Worm (Caenorhabditis elegans) whole organism, mixed stage, embryonic: ENCODE data around the gene mccc-2.

Experiments
- M03D4.4 ChIP-seq: sonication (generic microtip); optimal IDR thresholded peaks from 2 replicates; lab custom pipeline; 2017; ENCODE audit warnings: mild to moderate bottlenecking, missing genetic modification characterization, missing compliant biosample characterization
- bed-3 ChIP-seq: fragments of 200-800 bp; sonication (Bioruptor generic); optimal IDR thresholded peaks from 3 replicates; lab custom pipeline; 2018; ENCODE audit warnings: mild to moderate bottlenecking, missing genetic modification characterization, moderate library complexity, missing compliant biosample characterization
- ceh-43 ChIP-seq: fragments of 200-800 bp; sonication (Bioruptor generic); optimal IDR thresholded peaks from 2 replicates; lab custom pipeline; 2018; ENCODE audit warnings: mild to moderate bottlenecking, missing genetic modification characterization, moderate library complexity, missing compliant biosample characterization
- ceh-83 ChIP-seq: fragments of 200-800 bp; sonication (Bioruptor generic); optimal IDR thresholded peaks from 2 replicates; lab custom pipeline; 2018; ENCODE audit warnings: mild to moderate bottlenecking, missing genetic modification characterization, missing compliant biosample characterization
- ces-1 ChIP-seq: fragments of 150-350 bp; optimal IDR thresholded peaks from 2 replicates; lab custom pipeline; 2014; ENCODE audit warnings: missing biosample characterization, missing genetic modification reagents, missing genetic modification characterization
- cnd-1 ChIP-seq: fragments of 200-800 bp; sonication (Bioruptor generic); optimal IDR thresholded peaks from 2 replicates; lab custom pipeline; 2018; ENCODE audit warnings: mild to moderate bottlenecking, missing genetic modification characterization, missing compliant biosample characterization
- drap-1 ChIP-seq: fragments of 200-800 bp; sonication (Bioruptor generic); optimal IDR thresholded peaks from 3 replicates; lab custom pipeline; 2018; ENCODE audit warnings: mild to moderate bottlenecking, missing genetic modification characterization, missing compliant biosample characterization
- elt-1 ChIP-seq: sonication (generic microtip); optimal IDR thresholded peaks from 2 replicates; lab custom pipeline; 2017; ENCODE audit warnings: missing genetic modification characterization, mild to moderate bottlenecking, missing compliant biosample characterization, antibody characterized with exemption, moderate library complexity, borderline replicate concordance; ENCODE audit not compliant: insufficient read depth
- flh-1 ChIP-seq: fragments of 200-800 bp; sonication (Bioruptor generic); optimal IDR thresholded peaks from 2 replicates; lab custom pipeline; 2018; ENCODE audit warnings: mild to moderate bottlenecking, missing genetic modification characterization, moderate library complexity, missing compliant biosample characterization
- ham-2 ChIP-seq: fragments of 200-800 bp; sonication (Bioruptor generic); optimal IDR thresholded peaks from 2 replicates; lab custom pipeline; 2018; ENCODE audit warnings: mild to moderate bottlenecking, missing genetic modification characterization, missing compliant biosample characterization
- hlh-1 ChIP-seq: fragments of 150-350 bp; optimal IDR thresholded peaks from 2 replicates; lab custom pipeline; 2014; ENCODE audit warnings: missing biosample characterization, missing genetic modification reagents, missing genetic modification characterization
- lin-13 ChIP-seq: fragments of 150-350 bp; optimal IDR thresholded peaks from 2 replicates; lab custom pipeline; 2014; ENCODE audit warnings: missing biosample characterization, missing genetic modification characterization
- lin-32 ChIP-seq: fragments of 200-800 bp; sonication (Bioruptor generic); optimal IDR thresholded peaks from 2 replicates; lab custom pipeline; 2018; ENCODE audit warnings: mild to moderate bottlenecking, missing genetic modification characterization, missing compliant biosample characterization
- mab-5 ChIP-seq: fragments of 150-350 bp; optimal IDR thresholded peaks from 2 replicates; lab custom pipeline; 2014; ENCODE audit warnings: missing biosample characterization, missing genetic modification characterization
- mep-1 ChIP-seq: fragments of 150-350 bp; optimal IDR thresholded peaks from 2 replicates; lab custom pipeline; 2017; ENCODE audit warnings: missing biosample characterization, missing genetic modification reagents, missing genetic modification characterization, inconsistent platforms
- mls-2 ChIP-seq: sonication (generic microtip); optimal IDR thresholded peaks from 2 replicates; lab custom pipeline; 2016; ENCODE audit warnings: mild to moderate bottlenecking, missing genetic modification characterization, moderate library complexity, missing compliant biosample characterization
- nhr-12 ChIP-seq: fragments of 150-350 bp; optimal IDR thresholded peaks from 2 replicates; lab custom pipeline; 2014; ENCODE audit warnings: missing biosample characterization, missing genetic modification characterization
- nhr-2 ChIP-seq: fragments of 150-350 bp; optimal IDR thresholded peaks from 2 replicates; lab custom pipeline; 2014; ENCODE audit warnings: missing biosample characterization, missing genetic modification characterization
- nhr-28 ChIP-seq: fragments of 150-350 bp; optimal IDR thresholded peaks from 2 replicates; lab custom pipeline; 2014; ENCODE audit warnings: missing biosample characterization, missing genetic modification characterization
- pha-4 ChIP-seq: fragments of 150-350 bp; optimal IDR thresholded peaks from 2 replicates; lab custom pipeline; 2018; ENCODE audit warnings: missing biosample characterization, missing genetic modification reagents, missing genetic modification characterization
- sem-2 ChIP-seq: fragments of 200-800 bp; sonication (Bioruptor generic); optimal IDR thresholded peaks from 2 replicates; lab custom pipeline; 2018; ENCODE audit warnings: mild to moderate bottlenecking, missing genetic modification characterization, missing compliant biosample characterization
- snpc-4 ChIP-seq: fragments of 150-350 bp; optimal IDR thresholded peaks from 2 replicates; lab custom pipeline; 2014; ENCODE audit warnings: missing biosample characterization, missing genetic modification characterization
- sptf-1 ChIP-seq: sonication (generic microtip); optimal IDR thresholded peaks from 2 replicates; lab custom pipeline; 2017; ENCODE audit warnings: mild to moderate bottlenecking, missing genetic modification characterization, moderate library complexity, missing compliant biosample characterization
- tbx-8 ChIP-seq: fragments of 200-800 bp; sonication (Bioruptor generic); optimal IDR thresholded peaks from 2 replicates; lab custom pipeline; 2018; ENCODE audit warnings: mild to moderate bottlenecking, missing genetic modification characterization, moderate library complexity, missing compliant biosample characterization
- unc-120 ChIP-seq: sonication (generic microtip); optimal IDR thresholded peaks from 2 replicates; lab custom pipeline; 2017; ENCODE audit warnings: missing genetic modification characterization, missing compliant biosample characterization; ENCODE audit not compliant: poor library complexity, severe bottlenecking
- unc-39 ChIP-seq: fragments of 150-350 bp; optimal IDR thresholded peaks from 2 replicates; lab custom pipeline; 2014; ENCODE audit warnings: missing biosample characterization, missing genetic modification characterization
- unc-62 ChIP-seq: fragments of 150-350 bp; optimal IDR thresholded peaks from 2 replicates; lab custom pipeline; 2014; ENCODE audit warnings: missing biosample characterization, missing genetic modification reagents, missing genetic modification characterization

Gene mccc-2

ce11 chrIII:9053263-9053662 lies 35.9 kb downstream of the mccc-2 start:
- TF ChIP-seq cnd-1 (tag; lab: Kevin White, UChicago) (peak; percentile 26), sptf-1 (tag; lab: Kevin White, UChicago) (no peak)
- TF ChIP-seq, all 35 proteins: peak for 1

ce11 chrIII:9052371-9052978 lies 36.7 kb downstream of the mccc-2 start:
- TF ChIP-seq mls-2 (peak; percentile 28), snpc-4 (tag; lab: Kevin White, UChicago) (no peak), bed-3 (GFP tag; lab: Kevin White, UChicago) (no peak), ham-2 (GFP tag; lab: Kevin White, UChicago) (peak; percentile 47), pha-4 (tag; lab: Kevin White, UChicago) (no peak), mab-5 (tag; lab: Kevin White, UChicago) (no peak), ces-1 (peak; percentile 59)

ce11 chrIII:9051714-9052113 lies 37.5 kb downstream of the mccc-2 start:
- TF ChIP-seq hlh-1 (tag; lab: Kevin White, UChicago): no peak
- no peak for TF ChIP-seq nhr-28 (tag; lab: Kevin White, UChicago)
- no peak for TF ChIP-seq flh-1 (GFP tag; lab: Kevin White, UChicago)
- no peak for TF ChIP-seq sptf-1 (tag; lab: Kevin White, UChicago)
- no peak for TF ChIP-seq pha-4 (tag; lab: Kevin White, UChicago)
- TF ChIP-seq ceh-43 (GFP tag; lab: Kevin White, UChicago): no peak
- no peak for TF ChIP-seq nhr-12 (tag; lab: Kevin White, UChicago)
- TF ChIP-seq nhr-2 (tag; lab: Kevin White, UChicago): no peak
- TF ChIP-seq unc-120 (tag; lab: Kevin White, UChicago): no peak
- TF ChIP-seq lin-32: no peak
- no peak for TF ChIP-seq lin-13 (tag; lab: Kevin White, UChicago)
- no peak for TF ChIP-seq M03D4.4 (tag; lab: Kevin White, UChicago)
- no peak for TF ChIP-seq elt-1 (tag; lab: Kevin White, UChicago)
- TF ChIP-seq snpc-4 (tag; lab: Kevin White, UChicago): no peak
- TF ChIP-seq tbx-8 (GFP tag; lab: Kevin White, UChicago): no peak
- TF ChIP-seq unc-62 (GFP tag; lab: Kevin White, UChicago): no peak
- TF ChIP-seq unc-39: no peak

- TF ChIP-seq ceh-43 (GFP tag; lab: Kevin White, UChicago) (peak; percentile 6), nhr-2 (tag; lab: Kevin White, UChicago) (peak; percentile 22), unc-62 (GFP tag; lab: Kevin White, UChicago) (peak; percentile 58), mls-2 (peak; percentile 12), drap-1 (GFP tag; lab: Kevin White, UChicago) (no peak), ces-1 (peak; percentile 23), bed-3 (GFP tag; lab: Kevin White, UChicago) (no peak), M03D4.4 (tag; lab: Kevin White, UChicago) (peak; percentile 18), sem-2 (no peak)
Observed at ce11 chrIII:9051119-9051597, 38.0 kb downstream of the mccc-2 start.

ce11 chrIII:9050600-9050999 lies 38.6 kb downstream of the mccc-2 start, which contains the start of gene ikke-1:
TSS of gene ikke-1 (minus strand) at chrIII:9050700.
- TF ChIP-seq lin-13 (tag; lab: Kevin White, UChicago) (no peak), nhr-2 (tag; lab: Kevin White, UChicago) (peak; percentile 11), flh-1 (GFP tag; lab: Kevin White, UChicago) (no peak), mep-1 (no peak)
- TF ChIP-seq, all 35 proteins: peak for 1

ce11 chrIII:9047260-9047659 lies 41.9 kb downstream of the mccc-2 start:
- TF ChIP-seq elt-1 (tag; lab: Kevin White, UChicago): no peak
- TF ChIP-seq ceh-83 (GFP tag; lab: Kevin White, UChicago): no peak
